Fruit fly (Drosophila melanogaster): Measurements from ENCODE around the gene CG11262.

DNA sequence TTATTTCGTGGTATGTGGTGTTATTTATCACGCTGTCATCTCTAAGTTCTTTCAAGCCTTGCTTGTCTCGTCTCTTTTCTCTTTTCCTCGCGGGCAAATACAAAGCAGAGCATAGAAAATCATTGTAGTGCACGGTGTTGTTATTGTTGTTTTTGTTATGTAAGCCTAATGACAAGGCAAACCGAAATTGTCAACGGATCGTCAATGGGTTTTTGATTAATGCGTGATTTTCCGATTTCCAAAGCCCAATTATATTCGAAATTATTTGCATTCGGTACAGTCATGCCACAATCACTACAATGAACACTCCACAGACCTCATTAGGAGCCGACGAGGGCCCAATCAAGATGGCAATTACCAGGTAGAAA lies 38.0 kb downstream of the CG11262 start:
- TF ChIP-seq br (GFP tag; optimal IDR thresholded peaks at IDR 0.05): no peak
- TF ChIP-seq sv (GFP tag; optimal IDR thresholded peaks at IDR 0.05): no peak
- no peak for TF ChIP-seq OdsH (GFP tag; optimal IDR thresholded peaks at IDR 0.05)
- no peak for TF ChIP-seq Hnf4 (GFP tag; optimal IDR thresholded peaks at IDR 0.05)
